Worm (Caenorhabditis elegans): ENCODE measurements around the gene nhr-117.

Gene nhr-117

ce11 chrV:1631148-1631547, 9.8 kb upstream of the nhr-117 start, which contains the start of gene Y46H3D.8:
Gene Y46H3D.8 (minus strand): TSS chrV:1631248.
- TF ChIP-seq C08G9.2 (tag; optimal IDR thresholded peaks at IDR 0.05) (no peak), hlh-30 (tag; optimal IDR thresholded peaks at IDR 0.05; ENCODE audit: insufficient read depth) (no peak), ceh-30 (tag; optimal IDR thresholded peaks at IDR 0.05) (no peak), odd-2 (tag; optimal IDR thresholded peaks at IDR 0.05) (no peak), sox-4 (tag; optimal IDR thresholded peaks at IDR 0.05) (no peak), ceh-24 (tag; optimal IDR thresholded peaks at IDR 0.05) (no peak), ceh-45 (GFP tag; IDR thresholded peaks at IDR 0.05) (no peak), hlh-6 (tag; optimal IDR thresholded peaks at IDR 0.05) (no peak), hlh-15 (tag; optimal IDR thresholded peaks at IDR 0.05) (no peak), ceh-2 (tag; optimal IDR thresholded peaks at IDR 0.05) (no peak), ets-4 (tag; optimal IDR thresholded peaks at IDR 0.05) (no peak), dve-1 (tag; optimal IDR thresholded peaks at IDR 0.05) (no peak), unc-86 (tag; optimal IDR thresholded peaks at IDR 0.05) (no peak), sdc-2 (tag; optimal IDR thresholded peaks at IDR 0.05) (no peak), ceh-48 (tag; optimal IDR thresholded peaks at IDR 0.05) (no peak), pqm-1 (tag; optimal IDR thresholded peaks at IDR 0.05) (no peak), lim-6 (tag; optimal IDR thresholded peaks at IDR 0.05) (no peak), nfya-1 (tag; optimal IDR thresholded peaks at IDR 0.05) (no peak), ceh-9 (tag; optimal IDR thresholded peaks at IDR 0.05) (no peak), ceh-18 (tag; optimal IDR thresholded peaks at IDR 0.05) (no peak)

DNA sequence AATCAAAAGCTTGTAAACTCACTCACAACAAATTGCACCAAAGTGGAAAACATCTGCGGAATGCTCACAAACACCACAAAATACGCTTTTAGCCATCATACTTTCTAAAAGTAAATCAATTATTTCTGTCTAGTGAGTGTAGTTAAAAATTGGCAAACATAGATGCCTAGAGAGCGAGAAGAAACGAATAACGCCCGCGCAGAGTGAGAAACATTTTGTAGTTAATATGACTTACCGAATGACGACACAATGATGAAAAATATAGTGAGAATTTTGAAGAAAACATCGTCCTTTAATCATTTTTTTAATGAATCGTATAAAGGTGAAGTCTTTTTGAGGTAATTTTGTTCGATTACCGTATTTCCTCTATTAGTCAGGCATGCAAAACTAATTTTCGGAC, 8.0 kb upstream of the nhr-117 start, which contains the start of gene nhr-238:
nhr-238 (minus strand) TSS at position 104 of the 400 bp plus-strand sequence.
- TF ChIP-seq ceh-48 (tag; optimal IDR thresholded peaks at IDR 0.05): no peak
- no peak for TF ChIP-seq C08G9.2 (tag; optimal IDR thresholded peaks at IDR 0.05)
- no peak for TF ChIP-seq ceh-6 (GFP tag; optimal IDR thresholded peaks at IDR 0.05)
- no peak for TF ChIP-seq nhr-232 (tag; optimal IDR thresholded peaks at IDR 0.05)
- no peak for TF ChIP-seq hlh-15 (tag; optimal IDR thresholded peaks at IDR 0.05)
- no peak for TF ChIP-seq ceh-45 (GFP tag; IDR thresholded peaks at IDR 0.05)
- no peak for TF ChIP-seq sox-2 (GFP tag; IDR thresholded peaks at IDR 0.05)
- TF ChIP-seq ceh-22 (tag; optimal IDR thresholded peaks at IDR 0.05): no peak
- TF ChIP-seq ceh-14 (tag; optimal IDR thresholded peaks at IDR 0.05): no peak
- TF ChIP-seq unc-55 (GFP tag; optimal IDR thresholded peaks at IDR 0.05): no peak
- TF ChIP-seq dve-1 (tag; optimal IDR thresholded peaks at IDR 0.05): no peak
- TF ChIP-seq ceh-2 (tag; optimal IDR thresholded peaks at IDR 0.05): no peak
- TF ChIP-seq npax-4 (tag; optimal IDR thresholded peaks at IDR 0.05): no peak
- TF ChIP-seq ceh-9 (tag; optimal IDR thresholded peaks at IDR 0.05): no peak
- no peak for TF ChIP-seq elt-4 (tag; optimal IDR thresholded peaks at IDR 0.05)
- TF ChIP-seq ceh-30 (tag; optimal IDR thresholded peaks at IDR 0.05): no peak
- TF ChIP-seq ttx-3 (tag; optimal IDR thresholded peaks at IDR 0.05): no peak
- no peak for TF ChIP-seq unc-3 (GFP tag; conservative IDR thresholded peaks at IDR 0.05)
- no peak for TF ChIP-seq unc-3 (tag; optimal IDR thresholded peaks at IDR 0.05)
- TF ChIP-seq lin-11 (tag; optimal IDR thresholded peaks at IDR 0.05): no peak
- no peak for TF ChIP-seq elt-2 (tag; optimal IDR thresholded peaks at IDR 0.05)

DNA sequence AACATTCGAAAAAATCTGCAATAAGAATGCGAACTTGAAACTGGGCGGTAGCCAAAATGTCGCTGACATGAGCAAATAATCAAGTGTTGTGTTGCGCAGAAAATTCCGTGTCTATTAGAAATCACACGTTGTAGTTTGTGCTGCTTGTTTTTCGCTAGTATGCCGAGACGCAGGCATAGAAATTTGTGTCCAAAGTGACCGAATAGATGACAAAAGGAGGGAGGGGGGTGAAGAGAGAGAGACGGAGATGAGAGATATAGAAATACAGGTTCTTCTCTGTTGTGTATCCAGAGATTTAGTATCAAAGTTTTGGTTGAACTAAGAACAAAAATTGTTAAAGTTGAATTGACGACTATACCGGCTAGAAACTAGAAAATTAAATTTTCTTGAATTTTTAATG, 5.9 kb upstream of the nhr-117 start:
- TF ChIP-seq ztf-16 (tag; optimal IDR thresholded peaks at IDR 0.05) (no peak), pros-1 (tag; optimal IDR thresholded peaks at IDR 0.05) (no peak), ceh-18 (tag; optimal IDR thresholded peaks at IDR 0.05) (peak; percentile 0), elt-4 (tag; optimal IDR thresholded peaks at IDR 0.05) (no peak), ceh-14 (tag; optimal IDR thresholded peaks at IDR 0.05) (no peak), Y22D7AL.16 (tag; optimal IDR thresholded peaks at IDR 0.05) (no peak), sox-2 (GFP tag; IDR thresholded peaks at IDR 0.05) (no peak), madf-2 (tag; optimal IDR thresholded peaks at IDR 0.05) (no peak), unc-55 (GFP tag; optimal IDR thresholded peaks at IDR 0.05) (no peak), nfya-1 (tag; optimal IDR thresholded peaks at IDR 0.05) (peak; percentile 25), F13H6.1 (tag; optimal IDR thresholded peaks at IDR 0.05) (peak; percentile 62), fax-1 (tag; optimal IDR thresholded peaks at IDR 0.05) (no peak), pha-2 (tag; optimal IDR thresholded peaks at IDR 0.05) (no peak), dve-1 (tag; optimal IDR thresholded peaks at IDR 0.05) (peak; percentile 38), C08G9.2 (tag; optimal IDR thresholded peaks at IDR 0.05) (no peak), ahr-1 (tag; optimal IDR thresholded peaks at IDR 0.05) (no peak), pag-3 (tag; optimal IDR thresholded peaks at IDR 0.05; ENCODE audit: borderline replicate concordance) (no peak), tbx-2 (tag; optimal IDR thresholded peaks at IDR 0.05) (peak; percentile 10), zip-5 (tag; optimal IDR thresholded peaks at IDR 0.05) (no peak)

Measured in whole organism, late embryonic.